Fruit fly (Drosophila melanogaster): ENCODE measurements around the gene CG17928.

The CG17928 gene

DNA sequence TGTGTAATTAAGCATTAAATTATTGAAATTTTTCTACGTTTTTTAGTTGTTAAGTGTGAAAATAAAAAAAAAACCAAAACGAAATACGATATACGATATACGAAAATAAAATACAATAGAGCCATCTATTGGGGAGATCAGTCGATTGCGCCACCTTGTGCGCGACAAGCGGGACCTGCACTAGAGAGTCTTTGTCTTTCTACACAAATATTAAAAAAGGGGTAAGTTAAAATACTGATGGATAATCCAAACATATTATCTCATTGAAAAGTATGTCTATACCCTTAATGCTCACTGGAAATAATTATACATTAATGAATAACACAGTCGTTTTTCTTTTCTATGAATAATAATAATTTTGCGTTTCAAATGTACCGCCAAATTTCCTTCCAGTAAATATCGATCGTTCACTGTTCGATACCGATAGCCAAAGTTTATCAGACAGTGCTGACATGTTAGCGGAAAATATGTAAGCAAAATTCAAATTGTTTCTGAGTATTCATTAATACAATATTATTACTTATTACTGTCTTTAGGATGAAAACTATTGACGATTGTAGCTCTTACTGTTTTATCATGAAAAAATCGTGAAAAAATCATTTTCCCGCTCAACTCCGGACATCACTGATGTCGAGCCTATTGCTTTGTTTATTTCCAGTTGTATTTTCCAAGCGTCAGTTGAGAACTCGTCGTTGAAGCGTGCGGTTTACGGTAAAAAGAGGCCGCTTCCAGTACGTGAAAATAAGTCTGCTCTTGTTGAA lies 24.8 kb downstream of the CG17928 start, which contains the start of gene mdy (continued):
- TF ChIP-seq pdm3 (GFP tag; optimal IDR thresholded peaks at IDR 0.05) (peak; percentile 57), CG31627 (GFP tag; optimal IDR thresholded peaks at IDR 0.05) (peak; percentile 62), spab (GFP tag; optimal IDR thresholded peaks at IDR 0.05) (no peak), dac (GFP tag; optimal IDR thresholded peaks at IDR 0.05) (no peak), Sox14 (GFP tag; optimal IDR thresholded peaks at IDR 0.05) (peak; percentile 90), OdsH (GFP tag; optimal IDR thresholded peaks at IDR 0.05) (peak; percentile 58), Sox15 (GFP tag; optimal IDR thresholded peaks at IDR 0.05) (no peak), Hr39 (GFP tag; optimal IDR thresholded peaks at IDR 0.05) (peak; percentile 43), dsx (GFP tag; optimal IDR thresholded peaks at IDR 0.05; ENCODE audit: poor library complexity, severe bottlenecking) (peak; percentile 36), CG11902 (GFP tag; optimal IDR thresholded peaks at IDR 0.05) (peak; percentile 36), eg (GFP tag; IDR thresholded peaks at IDR 0.05) (0 out of 3 replicates have a peak, but pooled peaks have one; percentile 56), Lpt (GFP tag; optimal IDR thresholded peaks at IDR 0.05) (peak; percentile 44), CG10631 (GFP tag; optimal IDR thresholded peaks at IDR 0.05) (peak; percentile 59), fd85E (GFP tag; optimal IDR thresholded peaks at IDR 0.05) (no peak), Hr4 (GFP tag; optimal IDR thresholded peaks at IDR 0.05) (peak; percentile 58), CG15336 (GFP tag; IDR thresholded peaks at IDR 0.05) (peak; percentile 44; the same call in 1 of the 2 replicates), lz (GFP tag; optimal IDR thresholded peaks at IDR 0.05) (peak; percentile 69), CG6163 (GFP tag; IDR thresholded peaks at IDR 0.05) (peak; percentile 70; the same call in 2 of the 3 replicates), fkh (GFP tag; optimal IDR thresholded peaks at IDR 0.05) (peak; percentile 67), Smox (GFP tag; optimal IDR thresholded peaks at IDR 0.05) (peak; percentile 64), Sox102F (GFP tag; optimal IDR thresholded peaks at IDR 0.05) (peak; percentile 68), topi (GFP tag; optimal IDR thresholded peaks at IDR 0.05) (peak; percentile 27), CG7368 (GFP tag; optimal IDR thresholded peaks at IDR 0.05) (no peak), CG10669 (GFP tag; optimal IDR thresholded peaks at IDR 0.05) (peak; percentile 20), CG8319 (GFP tag; optimal IDR thresholded peaks at IDR 0.05) (peak; percentile 5), Blimp-1 (GFP tag; optimal IDR thresholded peaks at IDR 0.05) (no peak)

DNA sequence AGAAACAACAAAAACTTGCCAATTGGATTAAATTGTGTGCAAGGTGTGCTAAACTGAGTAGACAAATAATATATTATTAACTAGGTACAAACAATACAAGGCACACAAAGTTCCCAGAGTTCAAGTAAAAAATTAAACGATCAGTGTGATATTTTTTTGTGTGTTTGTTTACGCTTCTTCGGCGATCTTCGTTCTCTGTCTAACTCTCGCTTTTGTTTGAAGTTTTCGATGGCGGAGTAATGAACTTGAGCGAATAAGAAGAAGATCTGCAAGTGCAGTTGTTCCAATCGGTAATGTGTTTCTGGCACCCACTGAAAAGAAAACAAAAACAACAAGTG lies 25.4 kb downstream of the CG17928 start:
- peak; percentile 25 for TF ChIP-seq fkh (GFP tag; optimal IDR thresholded peaks at IDR 0.05)
- no peak for TF ChIP-seq Hr38 (GFP tag; optimal IDR thresholded peaks at IDR 0.05)
- no peak for TF ChIP-seq CG11294 (GFP tag; IDR thresholded peaks at IDR 0.05)
- peak; percentile 96 for TF ChIP-seq Blimp-1 (GFP tag; optimal IDR thresholded peaks at IDR 0.05)
- no peak for TF ChIP-seq CG9139 (GFP tag; optimal IDR thresholded peaks at IDR 0.05)
- peak; percentile 73 for TF ChIP-seq svp (GFP tag)
- peak; percentile 82 for TF ChIP-seq CG6854 (GFP tag; optimal IDR thresholded peaks at IDR 0.05)

DNA sequence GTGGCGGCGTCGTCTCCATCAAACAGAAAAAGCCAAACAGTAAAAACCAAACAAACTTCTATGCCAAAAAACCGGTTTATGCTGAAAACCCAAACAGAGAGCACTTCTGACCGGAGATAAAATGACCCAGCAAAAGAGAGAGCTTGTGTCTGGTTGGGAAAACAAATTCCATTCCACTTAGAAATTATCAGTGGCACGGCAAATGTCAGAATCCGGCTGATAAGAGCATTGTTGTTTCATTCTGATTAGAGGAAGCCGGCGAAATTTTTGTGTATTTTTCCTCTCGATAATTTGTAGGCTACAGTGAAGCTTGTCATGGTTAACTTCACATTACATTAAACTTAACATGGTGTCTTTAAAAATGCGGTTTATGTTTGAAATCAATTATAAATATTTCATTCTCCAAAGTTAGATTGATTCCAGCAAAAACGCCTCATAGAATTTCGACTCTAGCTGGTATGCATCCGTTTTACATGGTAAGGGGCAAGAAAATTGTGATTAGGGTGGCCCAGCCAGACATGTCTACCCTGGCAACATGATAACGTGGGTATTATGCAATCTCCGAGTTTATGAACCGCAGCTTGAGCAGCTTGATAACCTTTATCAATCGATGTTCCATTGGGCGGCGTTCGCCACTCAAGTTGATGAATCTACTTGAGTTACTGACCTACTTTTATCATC lies 26.2 kb downstream of the CG17928 start:
- TF ChIP-seq CG9139 (GFP tag; optimal IDR thresholded peaks at IDR 0.05) (no peak), svp (GFP tag) (peak; percentile 96), CG15336 (GFP tag; IDR thresholded peaks at IDR 0.05) (no peak), fd85E (GFP tag; optimal IDR thresholded peaks at IDR 0.05) (no peak), CG10631 (GFP tag; optimal IDR thresholded peaks at IDR 0.05) (no peak), CG31627 (GFP tag; optimal IDR thresholded peaks at IDR 0.05) (peak; percentile 5), topi (GFP tag; optimal IDR thresholded peaks at IDR 0.05) (peak; percentile 7), esn (GFP tag; optimal IDR thresholded peaks at IDR 0.05) (no peak), vri (GFP tag; optimal IDR thresholded peaks at IDR 0.05) (peak; percentile 86), Eip78C (GFP tag) (peak; percentile 33), Hr39 (GFP tag; optimal IDR thresholded peaks at IDR 0.05) (peak; percentile 2), CG4318 (GFP tag; optimal IDR thresholded peaks at IDR 0.05) (no peak), Met (GFP tag; optimal IDR thresholded peaks at IDR 0.05) (peak; percentile 20), Lpt (GFP tag; optimal IDR thresholded peaks at IDR 0.05) (no peak)
